Worm (Caenorhabditis elegans): ENCODE results near the gene let-418.

ce11 chrV:5826592-5826991, at the start of gene let-418:
- TF ChIP-seq W03F9.2 (tag; optimal IDR thresholded peaks at IDR 0.05) (no peak), dao-5 (tag; optimal IDR thresholded peaks at IDR 0.05) (no peak), him-1 (tag; optimal IDR thresholded peaks at IDR 0.05) (no peak)

Measured in whole organism, L4/young adult.